Worm (Caenorhabditis elegans): ENCODE measurements around the gene ZK353.10.

- no peak for TF ChIP-seq ztf-11 (tag; optimal IDR thresholded peaks at IDR 0.05)
- TF ChIP-seq lin-39 (tag; optimal IDR thresholded peaks at IDR 0.05), result no peak
- no peak for TF ChIP-seq fkh-10 (GFP tag; optimal IDR thresholded peaks at IDR 0.05)
- TF ChIP-seq lsy-2 (tag; optimal IDR thresholded peaks at IDR 0.05), result no peak
- no peak for TF ChIP-seq aly-2 (tag; optimal IDR thresholded peaks at IDR 0.05)
- no peak for TF ChIP-seq lin-13 (GFP tag; optimal IDR thresholded peaks at IDR 0.05)
- TF ChIP-seq blmp-1 (tag; optimal IDR thresholded peaks at IDR 0.05), result no peak
- TF ChIP-seq fos-1 (tag; optimal IDR thresholded peaks at IDR 0.05), result no peak
- no peak for TF ChIP-seq ceh-82 (tag; optimal IDR thresholded peaks at IDR 0.05)
- TF ChIP-seq zag-1 (tag; optimal IDR thresholded peaks at IDR 0.05), result no peak
- no peak for TF ChIP-seq snpc-4 (tag; optimal IDR thresholded peaks at IDR 0.05)
These were observed 16.5 kb upstream of the ZK353.10 start for ce11 chrIII:8410747-8411146.

All from whole organism, L1 larva.